Fruit fly (Drosophila melanogaster) whole organism, adult: ENCODE measurements around the gene CG4914.

Experiments used
- CG11617 ChIP-seq: fragments of 200-800 bp; sonication (Bioruptor generic); optimal IDR thresholded peaks from 2 replicates; lab custom pipeline; 2017; ENCODE audit warnings: mild to moderate bottlenecking, missing biosample characterization, missing genetic modification reagents, missing genetic modification characterization
- CG12768 ChIP-seq: fragments of 200-800 bp; sonication (Bioruptor generic); optimal IDR thresholded peaks from 2 replicates; lab custom pipeline; 2017; ENCODE audit warnings: missing biosample characterization, missing genetic modification characterization, mild to moderate bottlenecking, moderate library complexity, missing genetic modification reagents
- CG14711 ChIP-seq: fragments of 200-800 bp; sonication (Bioruptor generic); optimal IDR thresholded peaks from 2 replicates; lab custom pipeline; 2018; ENCODE audit warnings: missing biosample characterization, mild to moderate bottlenecking, missing genetic modification characterization, moderate library complexity
- CG1620 ChIP-seq: fragments of 200-800 bp; sonication (Bioruptor generic); optimal IDR thresholded peaks from 2 replicates; lab custom pipeline; 2016; ENCODE audit warnings: missing biosample characterization, missing genetic modification characterization
- CG33017 ChIP-seq: fragments of 200-800 bp; sonication (Bioruptor generic); optimal IDR thresholded peaks from 2 replicates; lab custom pipeline; 2018; ENCODE audit warnings: missing biosample characterization, mild to moderate bottlenecking, missing genetic modification characterization, moderate library complexity
- CG5204 ChIP-seq: fragments of 200-800 bp; sonication (Bioruptor generic); optimal IDR thresholded peaks from 2 replicates; lab custom pipeline; 2016; ENCODE audit warnings: missing biosample characterization, missing genetic modification characterization
- CG7045 ChIP-seq: fragments of 200-800 bp; sonication (Bioruptor generic); optimal IDR thresholded peaks from 2 replicates; lab custom pipeline; 2017; ENCODE audit warnings: missing biosample characterization, mild to moderate bottlenecking, missing genetic modification characterization
- CG7101 ChIP-seq: fragments of 200-800 bp; sonication (Bioruptor generic); optimal IDR thresholded peaks from 2 replicates; lab custom pipeline; 2018; ENCODE audit warnings: missing biosample characterization, mild to moderate bottlenecking, missing genetic modification characterization, moderate library complexity
- Clk ChIP-seq: fragments of 200-800 bp; sonication (Bioruptor generic); optimal IDR thresholded peaks from 2 replicates; lab custom pipeline; 2017; ENCODE audit warnings: missing biosample characterization, missing genetic modification characterization
- Crg-1 ChIP-seq: fragments of 200-800 bp; sonication (Bioruptor generic); optimal IDR thresholded peaks from 2 replicates; lab custom pipeline; 2016; ENCODE audit warnings: missing biosample characterization, missing genetic modification characterization
- Hr96 ChIP-seq: fragments of 200-800 bp; sonication (Bioruptor generic); optimal IDR thresholded peaks from 2 replicates; lab custom pipeline; 2016; ENCODE audit warnings: missing biosample characterization, missing genetic modification characterization
- Mnt ChIP-seq: fragments of 200-800 bp; sonication (Bioruptor generic); optimal IDR thresholded peaks from 2 replicates; lab custom pipeline; 2016; ENCODE audit warnings: missing biosample characterization, mild to moderate bottlenecking, missing genetic modification characterization
- bab1 ChIP-seq: fragments of 200-800 bp; sonication (Bioruptor generic); optimal IDR thresholded peaks from 3 replicates; lab custom pipeline; 2019; ENCODE audit warnings: missing biosample characterization, mild to moderate bottlenecking, missing genetic modification characterization, moderate library complexity
- cic ChIP-seq: fragments of 200-800 bp; sonication (Bioruptor generic); optimal IDR thresholded peaks from 2 replicates; lab custom pipeline; 2017; ENCODE audit warnings: missing biosample characterization, mild to moderate bottlenecking, missing genetic modification characterization, moderate library complexity
- cnc ChIP-seq, 2 experiments: fragments of >200 bp; optimal IDR thresholded peaks; 2 replicates each; lab custom pipeline; 2017
- kay ChIP-seq: fragments of 200-800 bp; sonication (Bioruptor generic); peaks from one replicate; lab custom pipeline; 2016; ENCODE audit warnings: missing biosample characterization, missing genetic modification characterization, borderline replicate concordance
- ovo ChIP-seq: fragments of 200-800 bp; sonication (Bioruptor generic); optimal IDR thresholded peaks from 2 replicates; lab custom pipeline; 2016; ENCODE audit warnings: missing biosample characterization, missing genetic modification characterization
- pad ChIP-seq: fragments of 200-800 bp; sonication (Bioruptor generic); optimal IDR thresholded peaks from 3 replicates; lab custom pipeline; 2017; ENCODE audit warnings: missing biosample characterization, missing genetic modification characterization, mild to moderate bottlenecking, moderate library complexity, missing genetic modification reagents
- tj ChIP-seq: fragments of 200-800 bp; sonication (Bioruptor generic); optimal IDR thresholded peaks from 3 replicates; lab custom pipeline; 2017; ENCODE audit warnings: missing biosample characterization, mild to moderate bottlenecking, missing genetic modification characterization, moderate library complexity
- toe ChIP-seq: fragments of 200-800 bp; sonication (Bioruptor generic); optimal IDR thresholded peaks from 2 replicates; lab custom pipeline; 2016; ENCODE audit warnings: missing biosample characterization, missing genetic modification characterization

The CG4914 gene

DNA sequence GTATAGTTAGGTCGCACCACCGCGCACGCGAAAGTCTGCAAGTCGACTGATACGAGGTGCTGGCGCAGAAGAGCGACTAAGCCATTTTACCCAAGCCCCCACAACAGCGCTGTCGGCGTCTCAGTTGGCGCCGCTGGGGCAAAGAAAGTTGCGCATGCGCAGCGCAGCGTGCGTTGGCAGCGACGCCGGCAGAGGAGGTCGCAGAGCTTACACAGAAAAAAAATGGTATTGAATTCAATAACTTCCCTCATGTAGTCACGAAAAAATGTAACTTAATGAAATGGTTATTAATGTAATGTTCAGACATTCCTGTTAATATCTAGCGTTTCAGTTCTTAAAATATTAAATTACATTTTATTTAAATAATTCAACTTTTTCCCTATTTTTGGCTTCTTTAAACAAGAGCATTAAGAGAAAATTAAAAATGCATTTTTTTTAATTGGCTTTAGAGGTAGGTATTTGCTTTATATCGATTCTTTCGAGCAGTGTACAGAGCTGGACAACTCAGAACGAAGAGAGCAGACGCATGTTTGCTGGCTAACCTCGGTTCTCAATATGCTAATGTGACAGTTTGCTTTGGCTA lies at the start of gene CG4914:
Gene CG4914, minus strand, starts transcription at position 51 of the 583 bp plus-strand sequence.
- TF ChIP-seq toe (GFP tag; lab: Kevin White, UChicago) (no peak), Crg-1 (GFP tag; lab: Kevin White, UChicago) (no peak), Hr96 (GFP tag; lab: Kevin White, UChicago) (no peak), CG11617 (GFP tag; lab: Kevin White, UChicago) (no peak), Mnt (GFP tag; lab: Kevin White, UChicago) (no peak), bab1 (no peak), cic (no peak), ovo (GFP tag; lab: Kevin White, UChicago) (no peak), CG5204 (GFP tag; lab: Kevin White, UChicago) (no peak), cnc (optimal IDR thresholded peaks at IDR 0.05; lab: Kevin White, UChicago) (no peak), CG12768 (GFP tag; lab: Kevin White, UChicago) (no peak), kay (GFP tag; lab: Kevin White, UChicago) (no peak), CG7045 (GFP tag; lab: Kevin White, UChicago) (no peak), Clk (GFP tag; lab: Kevin White, UChicago) (no peak), CG33017 (tag; lab: Kevin White, UChicago) (no peak), CG7101 (tag; lab: Kevin White, UChicago) (no peak), CG1620 (no peak), pad (GFP tag; lab: Kevin White, UChicago) (no peak), tj (GFP tag; lab: Kevin White, UChicago) (no peak), CG14711 (no peak)

- TF ChIP-seq CG12768 (GFP tag; lab: Kevin White, UChicago) (no peak), Mnt (GFP tag; lab: Kevin White, UChicago) (no peak), CG7045 (GFP tag; lab: Kevin White, UChicago) (peak; percentile 18), CG33017 (tag; lab: Kevin White, UChicago) (peak; percentile 35), kay (GFP tag; lab: Kevin White, UChicago) (peak; percentile 84), cic (peak; percentile 56)
Measured at dm6 chr3L:14712799-14713198, 34.9 kb upstream of the CG4914 start.

DNA sequence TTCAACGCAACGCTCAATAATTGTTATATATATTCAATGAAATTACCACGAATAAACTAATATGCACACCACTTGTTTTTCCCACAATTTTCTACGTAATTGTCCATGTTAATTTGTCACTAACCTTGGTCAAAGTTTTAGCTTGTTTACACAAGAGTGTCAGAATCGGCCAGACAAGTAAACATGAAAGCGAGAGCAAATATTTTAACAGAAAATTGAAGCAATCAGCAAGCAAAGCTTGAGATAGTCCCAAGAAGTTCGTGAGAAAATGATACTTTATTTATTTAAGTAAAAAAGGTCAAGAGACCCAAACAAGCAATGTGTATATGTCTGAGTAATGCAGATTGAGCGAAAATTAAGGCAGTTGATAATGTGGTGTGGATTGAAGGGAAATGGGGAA lies 30.1 kb upstream of the CG4914 start:
- TF ChIP-seq CG7045 (GFP tag; lab: Kevin White, UChicago) (peak; percentile 47), CG33017 (tag; lab: Kevin White, UChicago) (peak; percentile 44), kay (GFP tag; lab: Kevin White, UChicago) (peak; percentile 75), CG12768 (GFP tag; lab: Kevin White, UChicago) (no peak), tj (GFP tag; lab: Kevin White, UChicago) (no peak), CG7101 (tag; lab: Kevin White, UChicago) (peak; percentile 50), Mnt (GFP tag; lab: Kevin White, UChicago) (no peak), cic (no peak), bab1 (no peak), toe (GFP tag; lab: Kevin White, UChicago) (peak; percentile 2), ovo (GFP tag; lab: Kevin White, UChicago) (peak; percentile 54), CG1620 (peak; percentile 53), pad (GFP tag; lab: Kevin White, UChicago) (peak; percentile 10), CG14711 (peak; percentile 40), Hr96 (GFP tag; lab: Kevin White, UChicago) (peak; percentile 29), Crg-1 (GFP tag; lab: Kevin White, UChicago) (peak; percentile 57)

DNA sequence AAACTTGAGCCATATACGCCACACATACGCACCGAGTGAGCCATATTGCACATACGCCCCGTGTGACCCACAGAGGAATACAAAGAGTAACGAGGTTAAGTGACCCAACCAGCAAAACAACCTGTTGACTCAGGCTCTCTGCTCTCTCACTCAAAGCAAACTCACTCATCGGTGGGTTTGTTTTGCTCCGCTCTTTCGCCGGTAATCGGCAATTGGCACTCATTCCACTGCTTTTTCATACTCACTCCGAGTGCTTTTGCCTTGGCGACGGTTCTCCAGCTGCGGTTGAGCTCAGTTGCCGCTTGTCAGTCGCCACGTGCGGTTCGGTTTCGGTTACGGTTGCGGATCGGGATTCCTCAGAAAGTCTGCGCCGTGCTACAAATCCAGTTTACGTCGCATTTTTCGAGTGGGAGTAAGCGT lies 28.5 kb upstream of the CG4914 start:
- TF ChIP-seq CG12768 (GFP tag; lab: Kevin White, UChicago) (peak; percentile 19), CG7101 (tag; lab: Kevin White, UChicago) (no peak), Hr96 (GFP tag; lab: Kevin White, UChicago) (no peak), CG5204 (GFP tag; lab: Kevin White, UChicago) (no peak), cnc (optimal IDR thresholded peaks at IDR 0.05; lab: Kevin White, UChicago) (no peak), Crg-1 (GFP tag; lab: Kevin White, UChicago) (no peak), ovo (GFP tag; lab: Kevin White, UChicago) (no peak), Clk (GFP tag; lab: Kevin White, UChicago) (no peak), tj (GFP tag; lab: Kevin White, UChicago) (peak; percentile 86), CG1620 (no peak), CG33017 (tag; lab: Kevin White, UChicago) (peak; percentile 55), bab1 (peak; percentile 35), CG11617 (GFP tag; lab: Kevin White, UChicago) (no peak), Mnt (GFP tag; lab: Kevin White, UChicago) (peak; percentile 98), CG14711 (no peak), toe (GFP tag; lab: Kevin White, UChicago) (no peak), cic (peak; percentile 63), pad (GFP tag; lab: Kevin White, UChicago) (no peak), CG7045 (GFP tag; lab: Kevin White, UChicago) (no peak), kay (GFP tag; lab: Kevin White, UChicago) (no peak)

DNA sequence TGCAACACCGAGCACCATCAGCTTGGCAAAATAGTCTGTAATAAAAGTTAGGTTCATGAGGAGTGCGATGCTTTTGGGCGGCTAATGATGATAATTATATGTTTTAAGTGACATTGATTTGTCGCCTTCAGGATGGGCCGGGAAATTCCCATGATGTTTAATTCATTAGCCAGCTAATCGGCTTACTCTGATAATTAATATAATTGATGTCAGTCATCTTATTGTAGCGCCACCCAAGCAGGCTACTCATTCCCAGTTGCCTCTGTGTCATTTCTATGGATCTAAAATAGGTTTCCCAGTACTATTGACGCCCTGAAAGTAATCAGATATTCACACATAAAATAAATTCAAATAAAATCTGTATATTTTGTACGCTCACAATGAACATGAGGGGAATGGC lies 27.2 kb upstream of the CG4914 start, which contains the start of gene CG13476:
Gene CG13476, plus strand, starts transcription at position 301 of the 400 bp plus-strand sequence.
- TF ChIP-seq pad (GFP tag; lab: Kevin White, UChicago) = no peak
- peak; percentile 64 for TF ChIP-seq kay (GFP tag; lab: Kevin White, UChicago)

- no peak for TF ChIP-seq tj (GFP tag; lab: Kevin White, UChicago)
- no peak for TF ChIP-seq cic
- no peak for TF ChIP-seq Clk (GFP tag; lab: Kevin White, UChicago)
- no peak for TF ChIP-seq CG5204 (GFP tag; lab: Kevin White, UChicago)
- no peak for TF ChIP-seq CG1620
- no peak for TF ChIP-seq CG7101 (tag; lab: Kevin White, UChicago)
- TF ChIP-seq Hr96 (GFP tag; lab: Kevin White, UChicago) = no peak
- no peak for TF ChIP-seq pad (GFP tag; lab: Kevin White, UChicago)
- no peak for TF ChIP-seq CG11617 (GFP tag; lab: Kevin White, UChicago)
- TF ChIP-seq ovo (GFP tag; lab: Kevin White, UChicago) = no peak
- TF ChIP-seq CG12768 (GFP tag; lab: Kevin White, UChicago) = no peak
- TF ChIP-seq CG33017 (tag; lab: Kevin White, UChicago) = no peak
- no peak for TF ChIP-seq CG7045 (GFP tag; lab: Kevin White, UChicago)
- TF ChIP-seq bab1 = no peak
- no peak for TF ChIP-seq Mnt (GFP tag; lab: Kevin White, UChicago)
Measured at dm6 chr3L:14701578-14701977, 23.6 kb upstream of the CG4914 start, which contains the start of gene CG17177. TSS of gene CG17177 (minus strand) at chr3L:14701678.
